Worm (Caenorhabditis elegans) whole organism, mixed stage, embryonic: ENCODE results near the gene T28C6.11.
A peak's percentile ranks its signal among the peaks of the same experiment; 100 is the strongest.

Experiments
- M03D4.4 ChIP-seq: sonication (generic microtip); optimal IDR thresholded peaks from 2 replicates; lab custom pipeline; 2017; ENCODE audit warnings: mild to moderate bottlenecking, missing genetic modification characterization, missing compliant biosample characterization
- bed-3 ChIP-seq: fragments of 200-800 bp; sonication (Bioruptor generic); optimal IDR thresholded peaks from 3 replicates; lab custom pipeline; 2018; ENCODE audit warnings: mild to moderate bottlenecking, missing genetic modification characterization, moderate library complexity, missing compliant biosample characterization
- blmp-1 ChIP-seq: fragments of 150-350 bp; optimal IDR thresholded peaks from 2 replicates; lab custom pipeline; 2014; ENCODE audit warnings: missing biosample characterization, missing genetic modification characterization
- ceh-39 ChIP-seq: fragments of 150-350 bp; optimal IDR thresholded peaks from 2 replicates; lab custom pipeline; 2014; ENCODE audit warnings: missing biosample characterization, missing genetic modification characterization
- ceh-43 ChIP-seq: fragments of 200-800 bp; sonication (Bioruptor generic); optimal IDR thresholded peaks from 2 replicates; lab custom pipeline; 2018; ENCODE audit warnings: mild to moderate bottlenecking, missing genetic modification characterization, moderate library complexity, missing compliant biosample characterization
- ceh-83 ChIP-seq: fragments of 200-800 bp; sonication (Bioruptor generic); optimal IDR thresholded peaks from 2 replicates; lab custom pipeline; 2018; ENCODE audit warnings: mild to moderate bottlenecking, missing genetic modification characterization, missing compliant biosample characterization
- cnd-1 ChIP-seq: fragments of 200-800 bp; sonication (Bioruptor generic); optimal IDR thresholded peaks from 2 replicates; lab custom pipeline; 2018; ENCODE audit warnings: mild to moderate bottlenecking, missing genetic modification characterization, missing compliant biosample characterization
- elt-1 ChIP-seq: sonication (generic microtip); optimal IDR thresholded peaks from 2 replicates; lab custom pipeline; 2017; ENCODE audit warnings: missing genetic modification characterization, mild to moderate bottlenecking, missing compliant biosample characterization, antibody characterized with exemption, moderate library complexity, borderline replicate concordance; ENCODE audit not compliant: insufficient read depth
- elt-3 ChIP-seq: fragments of 150-350 bp; optimal IDR thresholded peaks from 2 replicates; lab custom pipeline; 2014; ENCODE audit warnings: missing biosample characterization, missing genetic modification characterization
- flh-1 ChIP-seq: fragments of 200-800 bp; sonication (Bioruptor generic); optimal IDR thresholded peaks from 2 replicates; lab custom pipeline; 2018; ENCODE audit warnings: mild to moderate bottlenecking, missing genetic modification characterization, moderate library complexity, missing compliant biosample characterization
- ham-2 ChIP-seq: fragments of 200-800 bp; sonication (Bioruptor generic); optimal IDR thresholded peaks from 2 replicates; lab custom pipeline; 2018; ENCODE audit warnings: mild to moderate bottlenecking, missing genetic modification characterization, missing compliant biosample characterization
- hlh-1 ChIP-seq: fragments of 150-350 bp; optimal IDR thresholded peaks from 2 replicates; lab custom pipeline; 2014; ENCODE audit warnings: missing biosample characterization, missing genetic modification reagents, missing genetic modification characterization
- lin-13 ChIP-seq: fragments of 150-350 bp; optimal IDR thresholded peaks from 2 replicates; lab custom pipeline; 2014; ENCODE audit warnings: missing biosample characterization, missing genetic modification characterization
- lsy-2 ChIP-seq: fragments of 150-350 bp; optimal IDR thresholded peaks from 2 replicates; lab custom pipeline; 2014; ENCODE audit warnings: missing biosample characterization, missing genetic modification characterization
- mab-5 ChIP-seq: fragments of 150-350 bp; optimal IDR thresholded peaks from 2 replicates; lab custom pipeline; 2014; ENCODE audit warnings: missing biosample characterization, missing genetic modification characterization
- mep-1 ChIP-seq: fragments of 150-350 bp; optimal IDR thresholded peaks from 2 replicates; lab custom pipeline; 2017; ENCODE audit warnings: missing biosample characterization, missing genetic modification reagents, missing genetic modification characterization, inconsistent platforms
- mls-2 ChIP-seq: sonication (generic microtip); optimal IDR thresholded peaks from 2 replicates; lab custom pipeline; 2016; ENCODE audit warnings: mild to moderate bottlenecking, missing genetic modification characterization, moderate library complexity, missing compliant biosample characterization
- nhr-12 ChIP-seq: fragments of 150-350 bp; optimal IDR thresholded peaks from 2 replicates; lab custom pipeline; 2014; ENCODE audit warnings: missing biosample characterization, missing genetic modification characterization
- nhr-2 ChIP-seq: fragments of 150-350 bp; optimal IDR thresholded peaks from 2 replicates; lab custom pipeline; 2014; ENCODE audit warnings: missing biosample characterization, missing genetic modification characterization
- nhr-237 ChIP-seq: fragments of 150-350 bp; optimal IDR thresholded peaks from 2 replicates; lab custom pipeline; 2014; ENCODE audit warnings: missing biosample characterization, missing genetic modification characterization
- nhr-28 ChIP-seq: fragments of 150-350 bp; optimal IDR thresholded peaks from 2 replicates; lab custom pipeline; 2014; ENCODE audit warnings: missing biosample characterization, missing genetic modification characterization
- nhr-76 ChIP-seq: sonication (generic microtip); optimal IDR thresholded peaks from 2 replicates; lab custom pipeline; 2017; ENCODE audit warnings: missing biosample characterization, missing genetic modification characterization
- pha-4 ChIP-seq: fragments of 150-350 bp; optimal IDR thresholded peaks from 2 replicates; lab custom pipeline; 2018; ENCODE audit warnings: missing biosample characterization, missing genetic modification reagents, missing genetic modification characterization
- sem-2 ChIP-seq: fragments of 200-800 bp; sonication (Bioruptor generic); optimal IDR thresholded peaks from 2 replicates; lab custom pipeline; 2018; ENCODE audit warnings: mild to moderate bottlenecking, missing genetic modification characterization, missing compliant biosample characterization
- snpc-4 ChIP-seq: fragments of 150-350 bp; optimal IDR thresholded peaks from 2 replicates; lab custom pipeline; 2014; ENCODE audit warnings: missing biosample characterization, missing genetic modification characterization
- sptf-1 ChIP-seq: sonication (generic microtip); optimal IDR thresholded peaks from 2 replicates; lab custom pipeline; 2017; ENCODE audit warnings: mild to moderate bottlenecking, missing genetic modification characterization, moderate library complexity, missing compliant biosample characterization
- tbx-8 ChIP-seq: fragments of 200-800 bp; sonication (Bioruptor generic); optimal IDR thresholded peaks from 2 replicates; lab custom pipeline; 2018; ENCODE audit warnings: mild to moderate bottlenecking, missing genetic modification characterization, moderate library complexity, missing compliant biosample characterization
- unc-120 ChIP-seq: sonication (generic microtip); optimal IDR thresholded peaks from 2 replicates; lab custom pipeline; 2017; ENCODE audit warnings: missing genetic modification characterization, missing compliant biosample characterization; ENCODE audit not compliant: poor library complexity, severe bottlenecking
- unc-39 ChIP-seq: fragments of 150-350 bp; optimal IDR thresholded peaks from 2 replicates; lab custom pipeline; 2014; ENCODE audit warnings: missing biosample characterization, missing genetic modification characterization
- unc-62 ChIP-seq: fragments of 150-350 bp; optimal IDR thresholded peaks from 2 replicates; lab custom pipeline; 2014; ENCODE audit warnings: missing biosample characterization, missing genetic modification reagents, missing genetic modification characterization
- ztf-11 ChIP-seq: fragments of 150-350 bp; optimal IDR thresholded peaks from 2 replicates; lab custom pipeline; 2014; ENCODE audit warnings: missing biosample characterization, missing genetic modification characterization

T28C6.11 gene

DNA sequence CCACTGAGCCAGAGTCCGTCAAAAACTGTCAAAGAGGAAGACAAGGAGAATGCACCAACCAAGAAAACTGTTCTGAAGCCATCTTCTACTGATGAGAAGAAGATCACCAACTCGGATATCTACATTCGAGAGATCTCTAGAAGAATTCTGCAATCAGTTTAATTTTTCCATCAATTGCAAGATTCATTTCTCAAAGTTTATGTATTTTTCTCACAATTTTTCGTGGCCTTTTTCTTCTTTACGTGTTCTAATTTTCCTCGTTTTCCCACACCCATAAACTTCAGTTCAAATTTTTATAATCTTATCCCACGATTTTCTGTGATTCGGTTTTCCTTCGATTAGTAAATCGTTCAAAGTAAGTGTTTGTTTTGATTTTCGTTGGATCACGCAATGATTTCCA is 33.8 kb upstream of the T28C6.11 start, which contains the start of gene hdl-2:
Gene hdl-2, plus strand, starts transcription at position 301 of the 400 bp plus-strand sequence.
- TF ChIP-seq nhr-76 (tag; lab: Kevin White, UChicago) (no peak), nhr-28 (tag; lab: Kevin White, UChicago) (no peak), unc-39 (tag; lab: Kevin White, UChicago) (no peak), mls-2 (tag; lab: Kevin White, UChicago) (no peak), unc-62 (GFP tag; lab: Kevin White, UChicago) (no peak), lin-13 (tag; lab: Kevin White, UChicago) (no peak), elt-1 (no peak), sptf-1 (no peak), tbx-8 (GFP tag; lab: Kevin White, UChicago) (no peak), elt-3 (tag; lab: Kevin White, UChicago) (no peak), lsy-2 (tag; lab: Kevin White, UChicago) (no peak), ztf-11 (tag; lab: Kevin White, UChicago) (no peak), M03D4.4 (tag; lab: Kevin White, UChicago) (no peak), blmp-1 (no peak), ceh-39 (tag; lab: Kevin White, UChicago) (no peak), ceh-83 (GFP tag; lab: Kevin White, UChicago) (no peak), mep-1 (tag; lab: Kevin White, UChicago) (no peak), mab-5 (no peak), flh-1 (GFP tag; lab: Kevin White, UChicago) (no peak)
- TF ChIP-seq, all 35 proteins: peak for 0

DNA sequence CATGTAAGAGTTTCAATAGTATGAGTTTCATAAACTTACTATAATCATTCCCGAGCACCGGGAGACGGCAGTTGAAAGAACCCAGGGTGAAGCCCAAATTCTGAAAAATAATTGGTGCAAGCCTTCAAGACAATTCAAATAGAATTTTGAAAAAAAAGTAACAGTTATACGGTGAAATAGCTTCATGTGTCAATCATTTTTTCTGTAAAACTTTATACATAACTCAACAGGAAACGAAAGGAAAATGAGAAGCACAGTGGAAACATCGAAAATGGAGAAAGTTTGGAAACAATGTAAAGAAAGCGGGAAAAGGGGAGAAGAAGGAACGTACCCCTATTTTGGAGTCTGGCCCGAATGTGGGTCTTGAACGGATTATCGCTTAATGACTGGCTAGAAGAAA is 32.9 kb upstream of the T28C6.11 start, which contains the start of gene C09G9.3:
Gene C09G9.3, minus strand, starts transcription at position 101 of the 400 bp plus-strand sequence.
- TF ChIP-seq cnd-1 = no peak
- TF ChIP-seq unc-39 (tag; lab: Kevin White, UChicago) = no peak
- no peak for TF ChIP-seq nhr-12 (tag; lab: Kevin White, UChicago)
- TF ChIP-seq M03D4.4 (tag; lab: Kevin White, UChicago) = no peak
- no peak for TF ChIP-seq blmp-1
- no peak for TF ChIP-seq mep-1 (tag; lab: Kevin White, UChicago)
- no peak for TF ChIP-seq pha-4
- no peak for TF ChIP-seq lin-13 (tag; lab: Kevin White, UChicago)
- no peak for TF ChIP-seq bed-3 (GFP tag; lab: Kevin White, UChicago)
- TF ChIP-seq sem-2 = no peak
- no peak for TF ChIP-seq sptf-1
- TF ChIP-seq unc-120 (tag; lab: Kevin White, UChicago) = no peak
- TF ChIP-seq flh-1 (GFP tag; lab: Kevin White, UChicago) = no peak
- TF ChIP-seq hlh-1 (tag; lab: Kevin White, UChicago) = no peak
- TF ChIP-seq lsy-2 (tag; lab: Kevin White, UChicago) = no peak

DNA sequence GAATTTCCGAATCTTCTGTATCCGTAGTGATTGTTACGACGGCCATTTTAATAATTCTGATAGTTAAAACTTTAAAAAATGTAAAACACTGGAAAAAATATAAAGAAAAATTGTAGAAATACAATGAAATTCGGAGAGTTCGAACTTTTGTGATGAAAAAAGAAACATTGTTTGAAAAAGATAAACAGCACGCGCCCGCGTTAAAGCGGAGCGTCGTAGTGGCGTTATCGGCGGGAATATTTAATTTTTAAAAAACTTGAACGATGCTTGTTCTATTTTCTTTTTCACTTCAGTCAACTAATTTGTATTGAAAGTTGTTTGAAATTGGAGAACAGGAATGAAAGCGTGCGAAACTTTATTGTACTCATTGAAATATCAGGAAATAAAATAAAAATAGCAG is 29.6 kb upstream of the T28C6.11 start, which contains the start of gene npp-23:
Gene npp-23, minus strand, starts transcription at position 56 of the 400 bp plus-strand sequence.
- TF ChIP-seq M03D4.4 (tag; lab: Kevin White, UChicago) (no peak), ztf-11 (tag; lab: Kevin White, UChicago) (no peak), hlh-1 (tag; lab: Kevin White, UChicago) (peak; percentile 5), unc-39 (tag; lab: Kevin White, UChicago) (no peak), elt-1 (no peak), nhr-76 (tag; lab: Kevin White, UChicago) (no peak), nhr-237 (tag; lab: Kevin White, UChicago) (no peak), unc-120 (tag; lab: Kevin White, UChicago) (no peak), sem-2 (no peak), mls-2 (tag; lab: Kevin White, UChicago) (no peak), ceh-43 (GFP tag; lab: Kevin White, UChicago) (no peak), lsy-2 (tag; lab: Kevin White, UChicago) (peak; percentile 7), tbx-8 (GFP tag; lab: Kevin White, UChicago) (no peak), cnd-1 (no peak), sptf-1 (no peak), ceh-83 (GFP tag; lab: Kevin White, UChicago) (no peak), blmp-1 (no peak), elt-3 (tag; lab: Kevin White, UChicago) (no peak), unc-62 (GFP tag; lab: Kevin White, UChicago) (no peak), ham-2 (GFP tag; lab: Kevin White, UChicago) (no peak), nhr-2 (tag; lab: Kevin White, UChicago) (no peak), mep-1 (tag; lab: Kevin White, UChicago) (peak; percentile 5), lin-13 (tag; lab: Kevin White, UChicago) (no peak), nhr-12 (tag; lab: Kevin White, UChicago) (no peak), snpc-4 (no peak)

DNA sequence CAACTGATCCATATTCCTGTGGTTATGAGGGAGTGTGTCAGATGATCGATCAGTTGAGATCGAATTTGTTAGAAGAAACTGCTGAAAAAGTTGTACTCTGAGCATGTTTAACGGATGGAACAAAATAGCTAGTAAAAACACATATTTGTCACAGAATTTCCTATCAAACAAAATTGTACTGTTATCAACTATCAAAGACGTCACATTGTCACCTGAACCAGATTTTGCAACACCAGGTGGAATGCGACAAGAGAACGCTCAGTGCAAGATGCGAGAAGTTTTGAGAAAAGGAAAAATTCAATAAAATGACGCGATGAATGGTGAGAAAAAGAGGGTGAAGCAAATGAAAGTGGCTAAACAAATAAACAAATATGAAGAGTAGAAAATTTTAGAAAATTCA is 27.5 kb upstream of the T28C6.11 start:
- no peak for TF ChIP-seq unc-120 (tag; lab: Kevin White, UChicago)
- TF ChIP-seq, all 35 proteins: peak for 0
